Worm (Caenorhabditis elegans) whole organism, early embryonic: Measurements from ENCODE around the gene frpr-2.

Experiments
- ama-1 ChIP-seq: fragments of 150-350 bp; optimal IDR thresholded peaks from 2 replicates; lab custom pipeline; 2014
- hmg-4 ChIP-seq: fragments of 200-800 bp; sonication (Bioruptor generic); optimal IDR thresholded peaks from 2 replicates; lab custom pipeline; 2018; ENCODE audit warnings: mild to moderate bottlenecking, missing genetic modification characterization, missing compliant biosample characterization

DNA sequence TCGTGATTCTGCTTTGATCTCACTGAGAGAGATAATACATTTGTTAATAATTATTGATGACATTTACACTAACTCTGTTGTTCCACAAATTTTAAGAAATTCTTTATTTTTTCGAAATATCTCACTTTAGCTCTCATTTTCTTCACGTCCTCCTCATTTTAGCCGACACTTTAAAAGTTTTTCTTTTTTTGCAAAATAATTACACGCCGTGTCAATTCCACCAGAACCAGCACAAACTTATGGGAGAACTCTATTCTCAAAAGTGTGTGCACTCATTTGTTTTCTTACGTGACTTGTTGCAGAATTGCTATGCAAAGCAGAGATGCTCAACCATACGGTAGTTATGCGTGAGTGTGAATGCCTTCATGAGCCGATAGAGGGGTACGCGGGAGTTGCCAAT is at the start of gene frpr-2:
- TF ChIP-seq ama-1 (lab: Kevin White, UChicago), result no peak
- TF ChIP-seq hmg-4 (GFP tag; lab: Kevin White, UChicago), result no peak
